Worm (Caenorhabditis elegans): ENCODE results near the gene nrx-1.
A peak's percentile ranks its signal among the peaks of the same experiment; 100 is the strongest.

The nrx-1 gene

ce11 chrV:10807862-10808327 is 16.9 kb upstream of the nrx-1 start, which contains the start of gene plrg-1 (continued):
- peak; percentile 76 for TF ChIP-seq lin-29 (GFP tag; IDR thresholded peaks at IDR 0.05)
- TF ChIP-seq Y48G9A.11 (GFP tag; IDR thresholded peaks at IDR 0.05), result peak; percentile 80
- TF ChIP-seq mdt-29 (GFP tag; IDR thresholded peaks at IDR 0.05), result no peak
- peak; percentile 90 for TF ChIP-seq duxl-1 (tag; optimal IDR thresholded peaks at IDR 0.05; ENCODE audit: poor library complexity)
- TF ChIP-seq snpc-4 (tag; optimal IDR thresholded peaks at IDR 0.05), result no peak
- TF ChIP-seq lin-39 (tag; optimal IDR thresholded peaks at IDR 0.05), result no peak
- TF ChIP-seq dmd-8 (GFP tag; IDR thresholded peaks at IDR 0.05), result peak; percentile 78; the same call in 1 of the 2 replicates
- TF ChIP-seq cey-2 (tag; optimal IDR thresholded peaks at IDR 0.05; ENCODE audit: borderline replicate concordance, insufficient read depth), result no peak
- TF ChIP-seq mep-1 (tag; optimal IDR thresholded peaks at IDR 0.05), result peak; percentile 93
- TF ChIP-seq daf-19 (GFP tag; conservative IDR thresholded peaks at IDR 0.05), result peak; percentile 68; the same call in 1 of the 2 replicates
- peak; percentile 89 for TF ChIP-seq egl-43 (GFP tag; IDR thresholded peaks at IDR 0.05)
- peak; percentile 3 for TF ChIP-seq ces-1 (GFP tag; optimal IDR thresholded peaks at IDR 0.05)
- TF ChIP-seq nhr-42 (GFP tag; IDR thresholded peaks at IDR 0.05), result peak; percentile 71; the same call in 1 of the 2 replicates
- TF ChIP-seq zfp-3 (GFP tag; conservative IDR thresholded peaks at IDR 0.05), result peak; percentile 81
- TF ChIP-seq mxl-2 (GFP tag; conservative IDR thresholded peaks at IDR 0.05), result 0 out of 2 replicates have a peak, but pooled peaks have one; percentile 50
- no peak for TF ChIP-seq set-16 (GFP tag; IDR thresholded peaks at IDR 0.05)
- TF ChIP-seq nhr-76 (tag; optimal IDR thresholded peaks at IDR 0.05), result no peak
- TF ChIP-seq F26F4.8 (GFP tag; conservative IDR thresholded peaks at IDR 0.05), result no peak
- TF ChIP-seq daf-16 (GFP tag; optimal IDR thresholded peaks at IDR 0.05), result peak; percentile 70 to 73
- TF ChIP-seq daf-16 (tag; optimal IDR thresholded peaks at IDR 0.05), result peak; percentile 59
- peak; percentile 47; the same call in 1 of the 2 replicates for TF ChIP-seq dmd-9 (GFP tag; IDR thresholded peaks at IDR 0.05)
- TF ChIP-seq spr-3 (GFP tag; optimal IDR thresholded peaks at IDR 0.05), result no peak
- TF ChIP-seq dve-1 (tag; optimal IDR thresholded peaks at IDR 0.05; ENCODE audit: insufficient read depth), result peak; percentile 91
- TF ChIP-seq ceh-20 (GFP tag; IDR thresholded peaks at IDR 0.05), result peak; percentile 89
- TF ChIP-seq daf-12 (tag; optimal IDR thresholded peaks at IDR 0.05), result no peak
- no peak for TF ChIP-seq ama-1 (optimal IDR thresholded peaks at IDR 0.05)
- TF ChIP-seq sdz-12 (GFP tag; optimal IDR thresholded peaks at IDR 0.05), result no peak
- TF ChIP-seq madf-9 (GFP tag; conservative IDR thresholded peaks at IDR 0.05), result peak; percentile 66
- peak; percentile 97 for TF ChIP-seq mes-2 (tag; optimal IDR thresholded peaks at IDR 0.05; ENCODE audit: poor library complexity, severe bottlenecking)
- no peak for TF ChIP-seq Y5F2A.4 (GFP tag; optimal IDR thresholded peaks at IDR 0.05)
- TF ChIP-seq Y105C5A.15 (GFP tag; IDR thresholded peaks at IDR 0.05), result no peak
- TF ChIP-seq php-3 (GFP tag; IDR thresholded peaks at IDR 0.05), result peak; percentile 77
- peak; percentile 85 for TF ChIP-seq nhr-102 (tag; optimal IDR thresholded peaks at IDR 0.05)
- no peak for TF ChIP-seq ztf-11 (tag; optimal IDR thresholded peaks at IDR 0.05)
- peak; percentile 42 for TF ChIP-seq nhr-25 (tag; optimal IDR thresholded peaks at IDR 0.05; ENCODE audit: borderline replicate concordance, insufficient read depth)
- no peak for TF ChIP-seq fos-1 (tag; optimal IDR thresholded peaks at IDR 0.05)
- TF ChIP-seq lin-1 (GFP tag; IDR thresholded peaks at IDR 0.05), result peak; percentile 88
- peak; percentile 16 for TF ChIP-seq gei-8 (GFP tag; optimal IDR thresholded peaks at IDR 0.05)
- no peak for TF ChIP-seq R02D3.7 (tag; optimal IDR thresholded peaks at IDR 0.05)
- TF ChIP-seq aly-2 (tag; optimal IDR thresholded peaks at IDR 0.05), result no peak
- peak; percentile 82 for TF ChIP-seq dpl-1 (GFP tag; optimal IDR thresholded peaks at IDR 0.05)
- peak; percentile 84 for TF ChIP-seq spr-1 (tag; optimal IDR thresholded peaks at IDR 0.05)
- peak; percentile 88 for TF ChIP-seq vab-7 (GFP tag; IDR thresholded peaks at IDR 0.05)
- TF ChIP-seq nhr-48 (tag; optimal IDR thresholded peaks at IDR 0.05), result peak; percentile 78
- peak; percentile 60 for TF ChIP-seq F10B5.3 (tag; optimal IDR thresholded peaks at IDR 0.05)
- TF ChIP-seq lin-15B (tag; optimal IDR thresholded peaks at IDR 0.05), result peak; percentile 87
- no peak for TF ChIP-seq ceh-62 (tag; optimal IDR thresholded peaks at IDR 0.05)
- no peak for TF ChIP-seq daf-8 (GFP tag; IDR thresholded peaks at IDR 0.05)
- no peak for TF ChIP-seq ceh-82 (tag; optimal IDR thresholded peaks at IDR 0.05)
- peak; percentile 95 for TF ChIP-seq aha-1 (tag)
- peak; percentile 50 for TF ChIP-seq fkh-10 (GFP tag; optimal IDR thresholded peaks at IDR 0.05)

Measured in whole organism, L4 larva.